Worm (Caenorhabditis elegans) whole organism, midembryonic: ENCODE results near the gene Y71H2AM.25.

Experiments used
- T22C8.4 ChIP-seq: fragments of 200-800 bp; sonication (Bioruptor generic); IDR thresholded peaks from 2 replicates; pipeline ENCODE4 v1.3.6; 2022; ENCODE audit warnings: missing genetic modification characterization, missing compliant biosample characterization
- cog-1 ChIP-seq: sonication (generic microtip); optimal IDR thresholded peaks from 2 replicates; lab custom pipeline; 2016; ENCODE audit warnings: missing genetic modification characterization, missing compliant biosample characterization
- flt-1 ChIP-seq: fragments of 200-800 bp; sonication (Bioruptor generic); IDR thresholded peaks from 2 replicates; pipeline ENCODE4 v1.3.6; 2022; ENCODE audit warnings: missing genetic modification characterization, missing compliant biosample characterization
- klf-2 ChIP-seq: fragments of 200-800 bp; sonication (Bioruptor generic); conservative IDR thresholded peaks from 2 replicates; pipeline ENCODE4 v1.3.6; 2022; ENCODE audit warnings: missing genetic modification reagents, missing genetic modification characterization, missing compliant biosample characterization
- med-1 ChIP-seq: sonication (generic microtip); optimal IDR thresholded peaks from 2 replicates; lab custom pipeline; 2017; ENCODE audit warnings: missing genetic modification characterization, mild to moderate bottlenecking, missing compliant biosample characterization, antibody characterized with exemption, missing genetic modification reagents; ENCODE audit not compliant: insufficient read depth
- ref-1 ChIP-seq: fragments of 200-800 bp; sonication (Bioruptor generic); conservative IDR thresholded peaks from 2 replicates; pipeline ENCODE4 v1.3.6; 2022; ENCODE audit warnings: missing genetic modification reagents, missing genetic modification characterization, missing compliant biosample characterization
- tab-1 ChIP-seq: fragments of 200-800 bp; sonication (Bioruptor generic); IDR thresholded peaks from 2 replicates; pipeline ENCODE4 v1.3.6; 2022; ENCODE audit warnings: missing genetic modification characterization, missing compliant biosample characterization
- ztf-23 ChIP-seq: fragments of 200-800 bp; sonication (Bioruptor generic); IDR thresholded peaks from 2 replicates; pipeline ENCODE4 v1.3.6; 2022; ENCODE audit warnings: missing genetic modification reagents, missing genetic modification characterization, missing compliant biosample characterization
- ztf-29 ChIP-seq: fragments of 200-800 bp; sonication (Bioruptor generic); IDR thresholded peaks from 2 replicates; pipeline ENCODE4 v1.3.6; 2022; ENCODE audit warnings: missing genetic modification reagents, missing genetic modification characterization, missing compliant biosample characterization

The Y71H2AM.25 gene

DNA sequence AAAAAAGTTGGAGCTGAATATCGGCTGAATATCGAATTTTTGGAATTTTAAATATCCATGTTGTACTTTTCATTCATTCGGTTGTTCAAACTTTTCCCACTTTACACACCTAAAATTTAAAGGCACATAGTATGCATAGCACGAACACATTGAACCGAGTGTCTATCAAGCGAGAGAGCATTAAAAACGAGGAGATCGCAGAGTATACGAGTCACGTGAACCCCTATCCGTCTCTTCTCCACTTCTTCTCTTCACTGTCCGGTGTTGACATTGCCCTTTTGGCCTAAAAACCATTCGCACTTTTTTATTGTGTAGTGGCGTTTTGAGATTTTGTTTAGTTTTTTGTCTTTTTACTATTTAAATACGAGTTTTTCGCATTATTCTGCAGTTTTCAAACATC lies 2.2 kb downstream of the Y71H2AM.25 start:
- TF ChIP-seq klf-2 (GFP tag; lab: Robert Waterston, UW) (no peak), ztf-23 (GFP tag; lab: Robert Waterston, UW) (no peak), ztf-29 (GFP tag; lab: Robert Waterston, UW) (no peak), tab-1 (GFP tag; lab: Robert Waterston, UW) (no peak), ref-1 (GFP tag; lab: Robert Waterston, UW) (no peak), cog-1 (tag; lab: Kevin White, UChicago) (no peak), med-1 (GFP tag; lab: Kevin White, UChicago) (no peak), T22C8.4 (GFP tag; lab: Robert Waterston, UW) (no peak), flt-1 (no peak)

DNA sequence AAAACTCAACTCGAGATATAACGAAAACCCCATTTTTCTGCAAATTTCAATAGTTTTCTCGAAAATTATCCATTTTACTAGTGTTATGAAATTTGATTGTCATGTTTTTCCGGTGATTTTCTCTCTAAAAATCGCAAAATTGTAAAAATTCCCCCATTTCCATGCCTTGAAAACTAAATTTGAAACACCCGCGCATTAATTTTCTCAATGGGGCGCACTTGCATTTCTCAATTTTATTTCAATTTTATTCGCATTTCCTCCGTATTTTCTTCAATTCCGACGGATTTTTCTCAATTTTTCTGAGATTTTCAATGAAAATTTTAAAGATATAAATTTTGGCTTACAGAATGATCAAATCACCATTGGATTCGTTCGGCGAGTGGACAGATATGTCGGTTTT lies 2.8 kb downstream of the Y71H2AM.25 start, which contains the start of gene Y71H2AM.3:
Y71H2AM.3 (plus strand) TSS at position 347 of the 400 bp plus-strand sequence.
- no peak for TF ChIP-seq cog-1 (tag; lab: Kevin White, UChicago)
- TF ChIP-seq T22C8.4 (GFP tag; lab: Robert Waterston, UW) = no peak
- TF ChIP-seq flt-1 = no peak
- no peak for TF ChIP-seq med-1 (GFP tag; lab: Kevin White, UChicago)
- TF ChIP-seq ref-1 (GFP tag; lab: Robert Waterston, UW) = no peak
- TF ChIP-seq ztf-29 (GFP tag; lab: Robert Waterston, UW) = no peak
- TF ChIP-seq klf-2 (GFP tag; lab: Robert Waterston, UW) = no peak
- TF ChIP-seq tab-1 (GFP tag; lab: Robert Waterston, UW) = no peak
- no peak for TF ChIP-seq ztf-23 (GFP tag; lab: Robert Waterston, UW)

- TF ChIP-seq cog-1 (tag; lab: Kevin White, UChicago) (no peak), ztf-23 (GFP tag; lab: Robert Waterston, UW) (no peak), tab-1 (GFP tag; lab: Robert Waterston, UW) (no peak), flt-1 (no peak), ztf-29 (GFP tag; lab: Robert Waterston, UW) (no peak), T22C8.4 (GFP tag; lab: Robert Waterston, UW) (no peak), med-1 (GFP tag; lab: Kevin White, UChicago) (no peak), klf-2 (GFP tag; lab: Robert Waterston, UW) (no peak), ref-1 (GFP tag; lab: Robert Waterston, UW) (no peak)
These were observed 9.1 kb downstream of the Y71H2AM.25 start for ce11 chrIII:2811410-2811809.

ce11 chrIII:2814919-2815554 lies 12.8 kb downstream of the Y71H2AM.25 start, which contains the start of gene tufm-1:
Gene tufm-1, minus strand, starts transcription at chrIII:2814969.
- no peak for TF ChIP-seq T22C8.4 (GFP tag; lab: Robert Waterston, UW)

DNA sequence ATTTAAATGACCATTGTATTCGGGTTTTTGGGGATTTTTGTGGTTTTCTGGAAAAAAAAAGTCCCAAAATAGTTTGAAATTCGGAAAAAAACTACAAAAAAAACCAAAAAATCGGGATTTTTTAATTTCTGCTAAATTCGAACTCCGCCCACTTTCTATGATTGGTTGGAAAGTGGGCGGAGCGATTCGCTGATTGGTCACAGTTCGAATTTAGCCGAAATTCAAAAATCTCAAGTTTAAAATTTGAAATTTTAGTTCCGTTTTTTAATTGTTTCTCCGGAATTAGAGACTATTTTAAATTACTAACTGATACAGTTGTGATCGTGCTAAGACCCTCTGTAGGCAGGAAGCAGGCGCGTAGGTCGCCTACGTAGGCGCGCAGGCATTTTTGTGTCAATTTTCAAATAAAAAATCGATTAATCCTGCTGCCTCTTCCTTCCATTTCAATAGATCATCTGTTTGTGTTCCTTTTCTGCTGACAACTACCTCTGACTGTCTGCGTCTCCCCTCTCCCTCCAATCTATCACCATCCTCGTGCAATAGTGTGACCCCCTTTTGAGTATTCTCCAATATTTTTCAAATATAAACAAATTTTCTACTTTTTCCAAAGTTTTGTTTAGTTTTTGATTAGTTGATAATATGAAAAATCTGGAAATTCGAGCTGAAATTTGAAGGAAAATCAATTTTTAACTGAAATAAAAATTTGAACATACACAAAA lies 14.1 kb downstream of the Y71H2AM.25 start:
- no peak for TF ChIP-seq cog-1 (tag; lab: Kevin White, UChicago)
- no peak for TF ChIP-seq med-1 (GFP tag; lab: Kevin White, UChicago)
- TF ChIP-seq T22C8.4 (GFP tag; lab: Robert Waterston, UW) = no peak
- TF ChIP-seq klf-2 (GFP tag; lab: Robert Waterston, UW) = no peak
- no peak for TF ChIP-seq ztf-29 (GFP tag; lab: Robert Waterston, UW)
- TF ChIP-seq tab-1 (GFP tag; lab: Robert Waterston, UW) = no peak
- no peak for TF ChIP-seq ref-1 (GFP tag; lab: Robert Waterston, UW)
- no peak for TF ChIP-seq flt-1
- no peak for TF ChIP-seq ztf-23 (GFP tag; lab: Robert Waterston, UW)

DNA sequence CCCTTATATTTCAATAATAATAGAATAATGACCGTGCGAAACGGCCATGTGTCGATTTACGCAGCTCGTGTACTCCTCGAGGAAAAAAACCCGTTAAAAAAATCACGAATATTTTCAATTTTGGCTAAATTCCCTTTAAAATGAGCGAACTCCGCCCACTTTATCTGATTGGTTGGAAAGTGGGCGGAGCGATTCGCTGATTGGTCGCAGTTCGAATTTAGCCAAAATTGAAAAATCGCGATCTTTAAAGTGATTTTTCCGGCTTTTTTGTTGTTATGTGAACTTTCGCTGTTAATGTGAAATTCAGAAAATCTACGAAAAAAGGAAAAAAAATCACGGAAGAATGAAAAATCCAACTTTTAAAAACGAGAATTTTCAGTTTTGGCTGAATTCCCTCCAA lies 15.6 kb downstream of the Y71H2AM.25 start:
- no peak for TF ChIP-seq T22C8.4 (GFP tag; lab: Robert Waterston, UW)
- no peak for TF ChIP-seq ztf-23 (GFP tag; lab: Robert Waterston, UW)
- TF ChIP-seq ztf-29 (GFP tag; lab: Robert Waterston, UW) = no peak
- no peak for TF ChIP-seq med-1 (GFP tag; lab: Kevin White, UChicago)
- no peak for TF ChIP-seq cog-1 (tag; lab: Kevin White, UChicago)
- TF ChIP-seq tab-1 (GFP tag; lab: Robert Waterston, UW) = no peak
- no peak for TF ChIP-seq ref-1 (GFP tag; lab: Robert Waterston, UW)
- TF ChIP-seq flt-1 = no peak
- no peak for TF ChIP-seq klf-2 (GFP tag; lab: Robert Waterston, UW)

DNA sequence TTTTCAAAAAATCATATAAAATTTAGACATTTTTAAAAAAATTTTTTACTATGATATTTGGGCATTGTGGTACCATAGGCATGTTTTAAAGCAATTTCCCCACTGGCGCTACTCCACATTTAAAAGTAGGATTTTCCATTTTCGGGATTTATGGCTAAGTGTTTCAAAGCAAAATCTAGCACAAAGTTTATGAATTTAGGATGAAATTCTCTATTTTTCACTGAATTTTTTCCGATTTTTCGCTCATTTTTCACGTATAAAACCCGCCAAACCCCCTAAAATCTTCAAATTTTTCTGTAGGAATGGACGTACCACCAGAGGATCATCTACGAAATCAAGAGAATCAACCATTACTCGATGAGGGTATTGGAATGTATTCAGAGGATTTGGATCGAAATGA lies 16.7 kb downstream of the Y71H2AM.25 start, which contains the start of gene pipp-4P:
pipp-4P (plus strand) TSS at position 301 of the 400 bp plus-strand sequence.
- TF ChIP-seq cog-1 (tag; lab: Kevin White, UChicago) = no peak
- no peak for TF ChIP-seq klf-2 (GFP tag; lab: Robert Waterston, UW)
- TF ChIP-seq ztf-23 (GFP tag; lab: Robert Waterston, UW) = no peak
- TF ChIP-seq tab-1 (GFP tag; lab: Robert Waterston, UW) = no peak
- no peak for TF ChIP-seq ref-1 (GFP tag; lab: Robert Waterston, UW)
- TF ChIP-seq ztf-29 (GFP tag; lab: Robert Waterston, UW) = no peak
- no peak for TF ChIP-seq med-1 (GFP tag; lab: Kevin White, UChicago)
- no peak for TF ChIP-seq T22C8.4 (GFP tag; lab: Robert Waterston, UW)
- TF ChIP-seq flt-1 = no peak

DNA sequence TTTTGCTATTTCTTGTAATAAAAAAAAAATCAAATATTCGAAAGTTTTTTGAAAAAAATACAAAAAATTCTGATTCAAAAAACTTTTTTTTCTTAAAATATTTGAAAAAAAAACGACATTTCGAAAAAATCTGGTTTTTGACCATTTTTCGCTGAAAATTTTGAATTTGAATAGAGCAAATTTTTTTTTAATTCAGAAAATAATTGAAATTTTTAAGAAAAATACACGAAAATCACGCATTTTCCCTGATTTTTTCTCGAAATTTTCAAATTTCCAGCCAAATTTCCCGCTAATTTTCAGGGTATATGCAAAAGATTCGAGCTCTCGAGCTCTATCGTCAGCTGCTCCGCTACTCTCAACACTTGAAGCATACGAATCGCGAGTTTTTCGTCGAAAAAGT lies 24.5 kb downstream of the Y71H2AM.25 start, which contains the start of gene Y71H2AM.1:
Y71H2AM.1 (plus strand) TSS at position 301 of the 400 bp plus-strand sequence.
- TF ChIP-seq flt-1 (no peak), ztf-23 (GFP tag; lab: Robert Waterston, UW) (no peak), cog-1 (tag; lab: Kevin White, UChicago) (no peak), klf-2 (GFP tag; lab: Robert Waterston, UW) (no peak), ztf-29 (GFP tag; lab: Robert Waterston, UW) (no peak), tab-1 (GFP tag; lab: Robert Waterston, UW) (no peak), T22C8.4 (GFP tag; lab: Robert Waterston, UW) (no peak), med-1 (GFP tag; lab: Kevin White, UChicago) (no peak), ref-1 (GFP tag; lab: Robert Waterston, UW) (no peak)
